Worm (Caenorhabditis elegans) whole organism, early embryonic: ENCODE measurements around the gene Y42H9AR.1.

Source experiments
- B0310.2 ChIP-seq: sonication (generic microtip); optimal IDR thresholded peaks from 2 replicates; lab custom pipeline; 2016; ENCODE audit warnings: mild to moderate bottlenecking, missing genetic modification characterization, missing compliant biosample characterization
- F13C5.2 ChIP-seq: sonication (generic microtip); optimal IDR thresholded peaks from 2 replicates; lab custom pipeline; 2017; ENCODE audit warnings: mild to moderate bottlenecking, missing genetic modification characterization, inconsistent platforms, missing compliant biosample characterization
- aly-1 ChIP-seq: sonication (generic microtip); optimal IDR thresholded peaks from 2 replicates; lab custom pipeline; 2016; ENCODE audit warnings: missing genetic modification characterization, missing compliant biosample characterization
- ama-1 ChIP-seq: fragments of 150-350 bp; optimal IDR thresholded peaks from 2 replicates; lab custom pipeline; 2014
- ceh-13 ChIP-seq: fragments of 200-800 bp; sonication (Bioruptor generic); optimal IDR thresholded peaks from 2 replicates; lab custom pipeline; 2018; ENCODE audit warnings: mild to moderate bottlenecking, missing genetic modification characterization, missing compliant biosample characterization
- ceh-36 ChIP-seq: sonication (generic microtip); optimal IDR thresholded peaks from 2 replicates; lab custom pipeline; 2016; ENCODE audit warnings: missing genetic modification characterization, inconsistent platforms, missing compliant biosample characterization
- ets-7 ChIP-seq: sonication (generic microtip); optimal IDR thresholded peaks from 2 replicates; lab custom pipeline; 2016; ENCODE audit warnings: missing genotype, missing genetic modification characterization, missing compliant biosample characterization
- flt-1 ChIP-seq: fragments of 200-800 bp; sonication (Bioruptor generic); IDR thresholded peaks from 2 replicates; pipeline ENCODE4 v1.3.6; 2022; ENCODE audit warnings: missing genetic modification characterization, missing compliant biosample characterization
- hmbx-1 ChIP-seq: sonication (generic microtip); optimal IDR thresholded peaks from 2 replicates; lab custom pipeline; 2016; ENCODE audit warnings: mild to moderate bottlenecking, missing genetic modification characterization, missing compliant biosample characterization
- hmg-4 ChIP-seq: fragments of 200-800 bp; sonication (Bioruptor generic); optimal IDR thresholded peaks from 2 replicates; lab custom pipeline; 2018; ENCODE audit warnings: mild to moderate bottlenecking, missing genetic modification characterization, missing compliant biosample characterization
- hnd-1 ChIP-seq: sonication (generic microtip); optimal IDR thresholded peaks from 2 replicates; lab custom pipeline; 2016; ENCODE audit warnings: missing genetic modification characterization, missing compliant biosample characterization
- pes-1 ChIP-seq: fragments of 200-800 bp; sonication (Bioruptor generic); IDR thresholded peaks from 2 replicates; pipeline ENCODE4 v1.3.6; 2022; ENCODE audit warnings: missing genetic modification reagents, missing genetic modification characterization, missing compliant biosample characterization
- scrt-1 ChIP-seq: fragments of 200-800 bp; sonication (Bioruptor generic); IDR thresholded peaks from 2 replicates; pipeline ENCODE4 v1.3.6; 2022; ENCODE audit warnings: missing genetic modification characterization, missing compliant biosample characterization
- sea-1 ChIP-seq: fragments of 200-800 bp; sonication (Bioruptor generic); conservative IDR thresholded peaks from 2 replicates; pipeline ENCODE4 v1.3.6; 2022; ENCODE audit warnings: missing genetic modification characterization, missing compliant biosample characterization
- tbx-11 ChIP-seq: fragments of 200-800 bp; sonication (Bioruptor generic); IDR thresholded peaks from 2 replicates; pipeline ENCODE4 v1.3.6; 2022; ENCODE audit warnings: missing genetic modification characterization, missing compliant biosample characterization
- tbx-37 ChIP-seq: fragments of 200-800 bp; sonication (Bioruptor generic); conservative IDR thresholded peaks from 2 replicates; pipeline ENCODE4 v1.3.6; 2022; ENCODE audit warnings: missing genetic modification reagents, missing genetic modification characterization, missing compliant biosample characterization
- tra-4 ChIP-seq: sonication (generic microtip); optimal IDR thresholded peaks from 2 replicates; lab custom pipeline; 2017; ENCODE audit warnings: missing genetic modification characterization, missing compliant biosample characterization

Gene Y42H9AR.1

DNA sequence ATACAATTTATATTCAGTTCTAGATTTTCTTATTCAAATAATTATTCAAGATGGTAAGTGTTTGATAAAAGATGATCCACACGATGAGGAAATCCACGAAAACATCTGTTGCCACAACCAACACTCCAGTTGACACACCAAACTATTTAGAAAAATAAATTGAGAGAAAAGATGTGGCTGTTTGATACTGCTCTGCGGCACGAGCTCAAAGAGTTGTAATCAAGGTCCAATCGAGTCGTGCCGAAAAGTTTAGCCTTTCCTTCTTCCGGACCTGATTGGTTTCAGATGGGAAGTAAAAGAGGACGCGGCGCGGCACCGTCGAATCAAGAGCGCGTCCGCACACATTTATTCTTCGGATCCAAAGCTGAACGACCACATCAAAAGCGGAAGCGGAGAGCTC is 23.4 kb downstream of the Y42H9AR.1 start:
- TF ChIP-seq tbx-37 (GFP tag; lab: Robert Waterston, UW) (no peak), hmg-4 (GFP tag; lab: Kevin White, UChicago) (no peak), scrt-1 (GFP tag; lab: Robert Waterston, UW) (no peak), B0310.2 (tag; lab: Kevin White, UChicago) (no peak), ceh-13 (GFP tag; lab: Kevin White, UChicago) (no peak)

DNA sequence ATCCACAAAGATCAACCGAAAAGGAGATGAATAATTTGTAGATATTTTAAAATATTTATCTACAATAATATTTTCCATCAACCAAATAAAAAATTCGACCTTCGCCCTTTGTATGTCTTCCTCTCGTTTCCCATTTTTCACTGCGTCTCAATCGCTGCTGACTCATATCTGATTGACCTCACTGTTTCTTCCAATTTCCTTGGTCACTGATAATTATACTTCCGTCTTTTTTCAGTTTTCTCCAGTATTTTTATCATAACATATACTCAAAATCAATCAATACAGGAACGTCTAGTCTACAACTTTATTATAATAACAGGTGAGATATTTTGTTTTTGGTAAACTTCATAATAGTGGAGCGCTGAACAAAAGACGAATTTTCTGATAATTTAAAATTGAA is 25.8 kb downstream of the Y42H9AR.1 start, which contains the start of gene pmk-3:
TSS of gene pmk-3 (plus strand) at position 236 of the 400 bp plus-strand sequence.
- no peak for TF ChIP-seq ceh-13 (GFP tag; lab: Kevin White, UChicago)
- TF ChIP-seq tra-4 (tag; lab: Kevin White, UChicago): no peak
- TF ChIP-seq scrt-1 (GFP tag; lab: Robert Waterston, UW): no peak
- no peak for TF ChIP-seq F13C5.2
- TF ChIP-seq sea-1 (GFP tag; lab: Robert Waterston, UW): no peak
- no peak for TF ChIP-seq aly-1 (tag; lab: Kevin White, UChicago)
- TF ChIP-seq hmbx-1 (tag; lab: Kevin White, UChicago): no peak
- no peak for TF ChIP-seq pes-1 (GFP tag; lab: Robert Waterston, UW)
- no peak for TF ChIP-seq tbx-37 (GFP tag; lab: Robert Waterston, UW)
- TF ChIP-seq ceh-36 (tag; lab: Kevin White, UChicago): no peak
- TF ChIP-seq ets-7 (tag; lab: Kevin White, UChicago): no peak
- TF ChIP-seq ama-1 (lab: Kevin White, UChicago): no peak
- no peak for TF ChIP-seq hnd-1 (tag; lab: Kevin White, UChicago)
- no peak for TF ChIP-seq hmg-4 (GFP tag; lab: Kevin White, UChicago)
- no peak for TF ChIP-seq flt-1 (GFP tag; lab: Robert Waterston, UW)
- no peak for TF ChIP-seq B0310.2 (tag; lab: Kevin White, UChicago)
- no peak for TF ChIP-seq tbx-11 (GFP tag; lab: Robert Waterston, UW)

DNA sequence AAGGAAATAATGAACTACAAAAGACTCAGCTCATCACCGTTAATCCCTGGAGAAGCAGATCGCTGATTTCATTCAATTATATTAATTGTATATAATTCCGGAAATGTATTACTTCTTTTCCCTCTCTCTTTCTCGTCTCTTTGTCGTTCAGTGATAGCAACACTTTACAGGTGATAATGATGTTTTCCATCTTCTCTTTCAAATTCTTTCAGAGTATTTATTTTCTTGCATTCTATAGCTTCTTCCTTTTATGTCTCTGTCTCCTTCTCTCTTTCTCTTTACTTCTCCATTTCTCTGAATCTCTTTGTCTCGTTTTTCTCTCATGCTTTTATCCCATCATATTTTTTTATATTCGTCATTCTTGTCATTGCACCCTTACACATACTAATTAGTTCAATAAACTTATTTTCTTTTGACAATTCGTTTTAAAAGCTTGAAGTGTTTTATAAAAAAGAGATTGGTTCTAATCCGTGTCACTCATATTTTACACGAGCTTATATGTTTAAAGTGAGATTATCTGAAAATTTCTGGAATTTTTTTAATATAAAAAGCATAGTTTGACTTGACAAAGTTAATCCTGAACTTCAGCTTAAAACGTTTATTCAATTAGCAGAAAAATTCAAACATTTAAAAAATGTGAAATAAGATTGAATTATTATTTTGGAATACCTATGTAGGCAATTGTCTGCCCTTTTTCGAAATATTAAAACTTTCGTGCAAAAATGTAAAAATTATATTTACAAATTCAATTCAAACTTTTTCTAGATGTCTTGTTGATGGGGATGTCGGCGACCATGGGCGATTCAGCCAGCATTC is 29.8 kb downstream of the Y42H9AR.1 start, which contains the start of gene pmk-2:
TSS of gene pmk-2 (plus strand) at position 766 of the 816 bp plus-strand sequence.
- TF ChIP-seq hmbx-1 (tag; lab: Kevin White, UChicago) (no peak), sea-1 (GFP tag; lab: Robert Waterston, UW) (no peak), aly-1 (tag; lab: Kevin White, UChicago) (no peak), ceh-36 (tag; lab: Kevin White, UChicago) (no peak), ceh-13 (GFP tag; lab: Kevin White, UChicago) (no peak), hmg-4 (GFP tag; lab: Kevin White, UChicago) (no peak), ama-1 (lab: Kevin White, UChicago) (no peak), tbx-37 (GFP tag; lab: Robert Waterston, UW) (no peak), tra-4 (tag; lab: Kevin White, UChicago) (no peak), hnd-1 (tag; lab: Kevin White, UChicago) (no peak), scrt-1 (GFP tag; lab: Robert Waterston, UW) (no peak), tbx-11 (GFP tag; lab: Robert Waterston, UW) (no peak), F13C5.2 (no peak)

ce11 chrIV:8144341-8144740 is 31.1 kb downstream of the Y42H9AR.1 start:
- TF ChIP-seq hmbx-1 (tag; lab: Kevin White, UChicago) (no peak), ceh-36 (tag; lab: Kevin White, UChicago) (no peak), tbx-37 (GFP tag; lab: Robert Waterston, UW) (no peak), hmg-4 (GFP tag; lab: Kevin White, UChicago) (no peak), tra-4 (tag; lab: Kevin White, UChicago) (no peak), ets-7 (tag; lab: Kevin White, UChicago) (no peak), aly-1 (tag; lab: Kevin White, UChicago) (no peak), pes-1 (GFP tag; lab: Robert Waterston, UW) (no peak)

- TF ChIP-seq aly-1 (tag; lab: Kevin White, UChicago) (no peak), hmg-4 (GFP tag; lab: Kevin White, UChicago) (no peak), ama-1 (lab: Kevin White, UChicago) (no peak), hnd-1 (tag; lab: Kevin White, UChicago) (no peak), hmbx-1 (tag; lab: Kevin White, UChicago) (no peak), scrt-1 (GFP tag; lab: Robert Waterston, UW) (no peak), tbx-11 (GFP tag; lab: Robert Waterston, UW) (no peak), ets-7 (tag; lab: Kevin White, UChicago) (no peak), B0310.2 (tag; lab: Kevin White, UChicago) (no peak), F13C5.2 (no peak), ceh-36 (tag; lab: Kevin White, UChicago) (no peak), pes-1 (GFP tag; lab: Robert Waterston, UW) (no peak)
These were observed 33.1 kb downstream of the Y42H9AR.1 start for ce11 chrIV:8146283-8146682.

ce11 chrIV:8148494-8148893 is 35.3 kb downstream of the Y42H9AR.1 start, which contains the start of gene pmk-1:
Gene pmk-1, plus strand, starts transcription at chrIV:8148794.
- no peak for TF ChIP-seq sea-1 (GFP tag; lab: Robert Waterston, UW)
- no peak for TF ChIP-seq pes-1 (GFP tag; lab: Robert Waterston, UW)
- no peak for TF ChIP-seq hmbx-1 (tag; lab: Kevin White, UChicago)
- TF ChIP-seq tbx-11 (GFP tag; lab: Robert Waterston, UW): no peak
- no peak for TF ChIP-seq ama-1 (lab: Kevin White, UChicago)
- TF ChIP-seq ets-7 (tag; lab: Kevin White, UChicago): no peak

- TF ChIP-seq ceh-13 (GFP tag; lab: Kevin White, UChicago): no peak
- no peak for TF ChIP-seq scrt-1 (GFP tag; lab: Robert Waterston, UW)
- no peak for TF ChIP-seq hnd-1 (tag; lab: Kevin White, UChicago)
- no peak for TF ChIP-seq tbx-37 (GFP tag; lab: Robert Waterston, UW)
- no peak for TF ChIP-seq tra-4 (tag; lab: Kevin White, UChicago)
- TF ChIP-seq ama-1 (lab: Kevin White, UChicago): no peak
- TF ChIP-seq aly-1 (tag; lab: Kevin White, UChicago): no peak
- no peak for TF ChIP-seq B0310.2 (tag; lab: Kevin White, UChicago)
- TF ChIP-seq hmg-4 (GFP tag; lab: Kevin White, UChicago): no peak
These were observed 38.5 kb downstream of the Y42H9AR.1 start for ce11 chrIV:8151721-8152120.
